Worm (Caenorhabditis elegans) whole organism, L4 larva: ENCODE results near the gene F48E3.6.

Experiments used
- F49E8.2 ChIP-seq: sonication (generic microtip); optimal IDR thresholded peaks from 2 replicates; lab custom pipeline; 2016; ENCODE audit warnings: missing compliant biosample characterization, mild to moderate bottlenecking, missing genetic modification characterization, borderline replicate concordance
- Y105C5A.15 ChIP-seq: fragments of 200-800 bp; sonication (Bioruptor generic); IDR thresholded peaks from 2 replicates; pipeline ENCODE4 v1.3.6; 2022; ENCODE audit warnings: missing genetic modification characterization, missing compliant biosample characterization
- Y75B8A.6 ChIP-seq: fragments of 200-800 bp; sonication (Bioruptor generic); IDR thresholded peaks from 2 replicates; pipeline ENCODE4 v1.3.6; 2022; ENCODE audit warnings: missing genetic modification reagents, missing genetic modification characterization, missing compliant biosample characterization
- ZK337.2 ChIP-seq: fragments of 200-800 bp; sonication (Bioruptor generic); IDR thresholded peaks from 2 replicates; pipeline ENCODE4 v1.3.6; 2022; ENCODE audit warnings: missing genetic modification reagents, missing genetic modification characterization, missing compliant biosample characterization
- ama-1 ChIP-seq: fragments of 150-350 bp; optimal IDR thresholded peaks from 2 replicates; lab custom pipeline; 2014; ENCODE audit warnings: inconsistent platforms, mixed read lengths
- arid-1 ChIP-seq: fragments of 200-800 bp; sonication (Bioruptor generic); conservative IDR thresholded peaks from 2 replicates; pipeline ENCODE4 v1.3.6; 2022; ENCODE audit warnings: missing genetic modification reagents, missing genetic modification characterization, missing compliant biosample characterization
- ceh-32 ChIP-seq: sonication (generic microtip); optimal IDR thresholded peaks from 2 replicates; lab custom pipeline; 2016; ENCODE audit warnings: mild to moderate bottlenecking, missing genetic modification characterization, missing compliant biosample characterization; ENCODE audit not compliant: poor library complexity
- ceh-62 ChIP-seq: sonication (generic microtip); optimal IDR thresholded peaks from 2 replicates; lab custom pipeline; 2017; ENCODE audit warnings: missing biosample characterization, missing genetic modification characterization
- ctbp-1 ChIP-seq: fragments of 200-800 bp; sonication (Bioruptor generic); IDR thresholded peaks from 2 replicates; pipeline ENCODE4 v1.3.6; 2022; ENCODE audit warnings: missing genetic modification reagents, missing genetic modification characterization, missing compliant biosample characterization
- daf-16 ChIP-seq, 3 experiments: sonication (generic microtip); optimal IDR thresholded peaks; 2 replicates each; lab custom pipeline; 2016 to 2017; ENCODE audit warnings: missing genetic modification characterization in 3 of 3, missing genetic modification reagents in 3 of 3, mild to moderate bottlenecking in 2 of 3, missing compliant biosample characterization in 2 of 3, missing biosample characterization in 1 of 3, moderate library complexity in 1 of 3
- dmd-6 ChIP-seq: fragments of 200-800 bp; sonication (Bioruptor generic); IDR thresholded peaks from 2 replicates; pipeline ENCODE4 v1.3.6; 2022; ENCODE audit warnings: missing genetic modification reagents, missing genetic modification characterization, missing compliant biosample characterization
- egl-27 ChIP-seq: sonication (generic microtip); optimal IDR thresholded peaks from 3 replicates; lab custom pipeline; 2017; ENCODE audit warnings: missing biosample characterization, missing genetic modification reagents, missing genetic modification characterization
- fos-1 ChIP-seq: fragments of 150-350 bp; optimal IDR thresholded peaks from 2 replicates; lab custom pipeline; 2014; ENCODE audit warnings: missing biosample characterization, missing genetic modification characterization
- hif-1 ChIP-seq, 2 experiments: sonication (generic microtip); optimal IDR thresholded peaks; 2 replicates each; lab custom pipeline; 2016 to 2017; ENCODE audit warnings: missing compliant biosample characterization in 2 of 2, missing genetic modification characterization in 2 of 2, missing genetic modification reagents in 2 of 2, missing genotype in 2 of 2, mild to moderate bottlenecking in 1 of 2
- lim-7 ChIP-seq: fragments of 200-800 bp; sonication (Bioruptor generic); IDR thresholded peaks from 2 replicates; pipeline ENCODE4 v1.3.6; 2022; ENCODE audit warnings: missing genetic modification characterization, missing compliant biosample characterization
- mdl-1 ChIP-seq, 2 experiments: fragments of 150-350 bp in 1 of 2; sonication (generic microtip) in 1 of 2; optimal IDR thresholded peaks; 2 replicates each; lab custom pipeline; 2014 to 2017; ENCODE audit warnings: missing biosample characterization in 2 of 2, missing genetic modification characterization in 2 of 2
- mdt-29 ChIP-seq: fragments of 200-800 bp; sonication (Bioruptor generic); IDR thresholded peaks from 2 replicates; pipeline ENCODE4 v1.3.6; 2022; ENCODE audit warnings: missing genetic modification reagents, missing genetic modification characterization, missing compliant biosample characterization
- mxl-2 ChIP-seq: fragments of 200-800 bp; sonication (Bioruptor generic); conservative IDR thresholded peaks from 2 replicates; pipeline ENCODE4 v1.3.6; 2022; ENCODE audit warnings: missing genetic modification reagents, missing genetic modification characterization, missing compliant biosample characterization
- nhr-10 ChIP-seq: fragments of 150-350 bp; optimal IDR thresholded peaks from 2 replicates; lab custom pipeline; 2014; ENCODE audit warnings: missing biosample characterization, missing genetic modification characterization
- nhr-11 ChIP-seq: fragments of 150-350 bp; optimal IDR thresholded peaks from 2 replicates; lab custom pipeline; 2014; ENCODE audit warnings: missing biosample characterization, missing genetic modification characterization
- nhr-237 ChIP-seq: sonication (generic microtip); optimal IDR thresholded peaks from 2 replicates; lab custom pipeline; 2017; ENCODE audit warnings: missing biosample characterization, missing genetic modification characterization
- nhr-41 ChIP-seq: fragments of 200-800 bp; sonication (Bioruptor generic); IDR thresholded peaks from 2 replicates; pipeline ENCODE4 v1.3.6; 2022; ENCODE audit warnings: missing genetic modification reagents, missing genetic modification characterization, missing compliant biosample characterization
- nhr-42 ChIP-seq: fragments of 200-800 bp; sonication (Bioruptor generic); IDR thresholded peaks from 2 replicates; pipeline ENCODE4 v1.3.6; 2022; ENCODE audit warnings: missing genetic modification characterization, missing compliant biosample characterization
- nhr-6 ChIP-seq: fragments of 150-350 bp; optimal IDR thresholded peaks from 2 replicates; lab custom pipeline; 2014; ENCODE audit warnings: missing biosample characterization, missing genetic modification characterization
- pha-4 ChIP-seq, 2 experiments: fragments of 150-350 bp in 1 of 2; fragments of 200-800 bp in 1 of 2; sonication (Bioruptor generic) in 1 of 2; IDR thresholded peaks in 1 of 2; optimal IDR thresholded peaks in 1 of 2; 2 replicates each; pipeline versions ENCODE4 v1.3.6 to Lab custom; 2014 to 2022; ENCODE audit warnings: missing genetic modification characterization in 2 of 2, missing genetic modification reagents in 2 of 2, missing biosample characterization in 1 of 2, missing compliant biosample characterization in 1 of 2
- rbr-2 ChIP-seq: sonication (generic microtip); optimal IDR thresholded peaks from 2 replicates; lab custom pipeline; 2016; ENCODE audit warnings: missing genotype, missing genetic modification characterization, missing compliant biosample characterization
- sdz-12 ChIP-seq: fragments of 200-800 bp; sonication (Bioruptor generic); optimal IDR thresholded peaks from 2 replicates; lab custom pipeline; 2018; ENCODE audit warnings: mild to moderate bottlenecking, missing genetic modification characterization, missing compliant biosample characterization
- set-16 ChIP-seq: fragments of 200-800 bp; sonication (Bioruptor generic); IDR thresholded peaks from 2 replicates; pipeline ENCODE4 v1.3.6; 2022; ENCODE audit warnings: missing genetic modification reagents, missing genetic modification characterization, missing compliant biosample characterization
- spr-3 ChIP-seq: fragments of 200-800 bp; sonication (Bioruptor generic); optimal IDR thresholded peaks from 2 replicates; lab custom pipeline; 2018; ENCODE audit warnings: mild to moderate bottlenecking, missing genetic modification characterization, missing compliant biosample characterization
- unc-62 ChIP-seq, 3 experiments: fragments of 150-350 bp in 1 of 3; sonication (generic microtip); optimal IDR thresholded peaks in 2 of 3; peaks in 1 of 3; 1 replicate in 1 of 3; 2 replicates in 2 of 3; lab custom pipeline; 2014 to 2017; ENCODE audit warnings: missing biosample characterization in 3 of 3, missing genetic modification characterization in 3 of 3, missing genetic modification reagents in 3 of 3, missing genotype in 1 of 3
- zfp-2 ChIP-seq: sonication (generic microtip); optimal IDR thresholded peaks from 2 replicates; lab custom pipeline; 2016; ENCODE audit warnings: mild to moderate bottlenecking, missing genetic modification characterization, missing compliant biosample characterization
- zip-2 ChIP-seq: fragments of 150-350 bp; optimal IDR thresholded peaks from 2 replicates; lab custom pipeline; 2014; ENCODE audit warnings: missing biosample characterization, missing genetic modification characterization
- ztf-7 ChIP-seq: fragments of 150-350 bp; optimal IDR thresholded peaks from 2 replicates; lab custom pipeline; 2014; ENCODE audit warnings: missing biosample characterization, missing genetic modification characterization

The F48E3.6 gene

ce11 chrX:7546509-7546908 lies 43.8 kb upstream of the F48E3.6 start, which contains the start of gene col-174:
TSS of gene col-174 (plus strand) at chrX:7546809.
- TF ChIP-seq nhr-42 (GFP tag; lab: Robert Waterston, UW) (no peak), F49E8.2 (no peak), nhr-10 (tag; lab: Kevin White, UChicago) (no peak), egl-27 (tag; lab: Kevin White, UChicago) (no peak), fos-1 (tag; lab: Kevin White, UChicago) (no peak), nhr-11 (tag; lab: Kevin White, UChicago) (no peak), hif-1 (tag; optimal IDR thresholded peaks at IDR 0.05; lab: Kevin White, UChicago) (no peak), ama-1 (lab: Kevin White, UChicago) (no peak)

ce11 chrX:7541078-7541477 lies 38.4 kb upstream of the F48E3.6 start:
- TF ChIP-seq ZK337.2 (GFP tag; lab: Robert Waterston, UW) (no peak), ama-1 (lab: Kevin White, UChicago) (no peak), unc-62 (GFP tag; optimal IDR thresholded peaks at IDR 0.05 in 1 of 2; lab: Kevin White, UChicago) (peak in 1 of 2 experiments; percentile 91), unc-62 (tag; optimal IDR thresholded peaks at IDR 0.05; lab: Kevin White, UChicago) (no peak), dmd-6 (GFP tag; lab: Robert Waterston, UW) (no peak), ztf-7 (tag; lab: Kevin White, UChicago) (no peak), Y75B8A.6 (GFP tag; lab: Robert Waterston, UW) (no peak), pha-4 (GFP tag; IDR thresholded peaks at IDR 0.05; lab: Robert Waterston, UW) (no peak), pha-4 (tag; optimal IDR thresholded peaks at IDR 0.05; lab: Kevin White, UChicago) (no peak)

ce11 chrX:7540033-7540432 lies 37.3 kb upstream of the F48E3.6 start, which contains the start of gene glb-16:
TSS of gene glb-16 (minus strand) at chrX:7540133.
- TF ChIP-seq mdl-1 (tag; optimal IDR thresholded peaks at IDR 0.05; lab: Kevin White, UChicago) (no peak), ceh-32 (no peak), spr-3 (GFP tag; lab: Kevin White, UChicago) (no peak), mdt-29 (GFP tag; lab: Robert Waterston, UW) (no peak), arid-1 (GFP tag; lab: Robert Waterston, UW) (no peak), sdz-12 (GFP tag; lab: Kevin White, UChicago) (no peak), pha-4 (GFP tag; IDR thresholded peaks at IDR 0.05; lab: Robert Waterston, UW) (no peak), pha-4 (tag; optimal IDR thresholded peaks at IDR 0.05; lab: Kevin White, UChicago) (no peak), nhr-41 (GFP tag; lab: Robert Waterston, UW) (no peak), ceh-62 (tag; lab: Kevin White, UChicago) (no peak), daf-16 (GFP tag; optimal IDR thresholded peaks at IDR 0.05; lab: Kevin White, UChicago) (no peak), daf-16 (tag; optimal IDR thresholded peaks at IDR 0.05; lab: Kevin White, UChicago) (no peak), lim-7 (GFP tag; lab: Robert Waterston, UW) (no peak), nhr-237 (no peak), mxl-2 (GFP tag; lab: Robert Waterston, UW) (no peak), nhr-6 (tag; lab: Kevin White, UChicago) (no peak)
- TF ChIP-seq, all 104 proteins: peak for 0

- TF ChIP-seq Y105C5A.15 (GFP tag; lab: Robert Waterston, UW) (no peak), arid-1 (GFP tag; lab: Robert Waterston, UW) (no peak), unc-62 (GFP tag; optimal IDR thresholded peaks at IDR 0.05 in 1 of 2; lab: Kevin White, UChicago) (peak in 1 of 2 experiments; percentile 41), unc-62 (tag; optimal IDR thresholded peaks at IDR 0.05; lab: Kevin White, UChicago) (no peak), zfp-2 (tag; lab: Kevin White, UChicago) (no peak), rbr-2 (tag; lab: Kevin White, UChicago) (no peak), set-16 (no peak), ctbp-1 (GFP tag; lab: Robert Waterston, UW) (no peak), zip-2 (tag; lab: Kevin White, UChicago) (no peak)
These were observed 35.1 kb upstream of the F48E3.6 start, which contains the start of gene dpy-7 for ce11 chrX:7537742-7538268. TSS of gene dpy-7 (minus strand) at chrX:7537792.
